Worm (Caenorhabditis elegans) whole organism, L1 larva: Measurements from ENCODE around the gene pnn-1.
"Not testable (repeated sequence)": the region's sequence is repeated elsewhere in the genome, so short reads cannot be mapped to it uniquely, and the experiment has no call there.

ENCODE experiments used
- ceh-8 ChIP-seq: fragments of 200-800 bp; sonication (Bioruptor generic); optimal IDR thresholded peaks from 2 replicates; lab custom pipeline; 2018; ENCODE audit warnings: mild to moderate bottlenecking, missing genetic modification characterization, moderate library complexity, missing compliant biosample characterization
- mdl-1 ChIP-seq, 2 experiments: fragments of 150-350 bp; optimal IDR thresholded peaks; 2 replicates each; lab custom pipeline; 2014 to 2017; ENCODE audit warnings: missing biosample characterization in 2 of 2, missing genetic modification characterization in 2 of 2, inconsistent platforms in 1 of 2
- pqm-1 ChIP-seq: sonication (generic microtip); optimal IDR thresholded peaks from 3 replicates; lab custom pipeline; 2017; ENCODE audit warnings: missing biosample characterization, missing genetic modification characterization

- TF ChIP-seq pqm-1 (tag; lab: Kevin White, UChicago); ceh-8: not testable (repeated sequence)
- peak in 1 of 2 experiments; percentile 24 for TF ChIP-seq mdl-1 (tag; optimal IDR thresholded peaks at IDR 0.05; lab: Kevin White, UChicago)
Measured at ce11 chrV:12967925-12968327, 3.0 kb upstream of the pnn-1 start, which contains the start of gene R186.8.
